Worm (Caenorhabditis elegans): ENCODE results near the gene F32D8.5.

The F32D8.5 gene

DNA sequence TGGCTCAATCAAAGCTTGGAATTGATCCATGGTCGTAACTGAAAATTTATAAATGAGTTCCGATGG lies 2.3 kb downstream of the F32D8.5 start, which contains the start of gene sec-61.G:
TSS of gene sec-61.G (minus strand) at position 38 of the 66 bp plus-strand sequence.
- no peak for TF ChIP-seq nhr-77 (tag; optimal IDR thresholded peaks at IDR 0.05)
- TF ChIP-seq ZK546.5 (tag; optimal IDR thresholded peaks at IDR 0.05): no peak
- no peak for TF ChIP-seq fos-1 (tag; optimal IDR thresholded peaks at IDR 0.05)
- no peak for TF ChIP-seq ceh-82 (tag; optimal IDR thresholded peaks at IDR 0.05)
- no peak for TF ChIP-seq zag-1 (tag; optimal IDR thresholded peaks at IDR 0.05)
- no peak for TF ChIP-seq sea-2 (GFP tag; optimal IDR thresholded peaks at IDR 0.05)

DNA sequence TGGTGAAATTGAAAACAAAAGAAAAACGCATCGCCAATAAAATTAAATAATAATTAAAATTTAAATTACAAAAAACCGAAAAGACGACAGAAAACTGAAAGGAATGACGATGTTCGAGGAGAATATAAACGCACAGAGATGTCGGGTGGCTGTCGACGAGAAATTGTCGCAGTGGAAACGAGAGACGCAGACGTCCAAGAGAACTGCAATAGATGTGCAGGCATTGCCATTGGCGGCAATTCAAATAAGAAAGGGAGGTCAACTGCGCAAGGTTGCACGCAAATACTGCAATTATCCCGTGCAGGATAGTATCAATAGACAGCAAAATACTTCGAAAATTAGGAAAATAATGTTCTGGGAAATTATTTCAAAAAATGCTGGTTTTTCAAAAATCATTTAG lies 2.6 kb downstream of the F32D8.5 start:
- peak; percentile 99 for TF ChIP-seq lin-15B (tag; optimal IDR thresholded peaks at IDR 0.05)
- no peak for TF ChIP-seq mml-1 (tag; optimal IDR thresholded peaks at IDR 0.05)
- peak; percentile 92 for TF ChIP-seq pqm-1 (tag; optimal IDR thresholded peaks at IDR 0.05)
- TF ChIP-seq nfya-1 (tag; optimal IDR thresholded peaks at IDR 0.05; ENCODE audit: insufficient read depth): peak; percentile 98
- TF ChIP-seq lsy-12 (tag; optimal IDR thresholded peaks at IDR 0.05): peak; percentile 99
- TF ChIP-seq ztf-4 (tag; optimal IDR thresholded peaks at IDR 0.05): peak; percentile 90
- TF ChIP-seq nhr-237 (tag; optimal IDR thresholded peaks at IDR 0.05): no peak
- TF ChIP-seq ceh-82 (tag; optimal IDR thresholded peaks at IDR 0.05): peak; percentile 96
- TF ChIP-seq ceh-9 (tag; optimal IDR thresholded peaks at IDR 0.05): peak; percentile 11
- peak; percentile 74 for TF ChIP-seq egl-27 (tag; optimal IDR thresholded peaks at IDR 0.05)
- TF ChIP-seq nhr-23 (tag; optimal IDR thresholded peaks at IDR 0.05): peak; percentile 100
- peak; percentile 99 for TF ChIP-seq nhr-43 (tag; optimal IDR thresholded peaks at IDR 0.05; ENCODE audit: poor library complexity, severe bottlenecking)
- peak; percentile 96 for TF ChIP-seq nhr-11 (tag; optimal IDR thresholded peaks at IDR 0.05)
- TF ChIP-seq nhr-25 (tag; optimal IDR thresholded peaks at IDR 0.05): peak; percentile 100
- TF ChIP-seq elt-3 (tag; optimal IDR thresholded peaks at IDR 0.05): peak; percentile 67 to 96 (median 72)
- peak; percentile 100 for TF ChIP-seq ZK546.5 (tag; optimal IDR thresholded peaks at IDR 0.05)
- peak; percentile 48 for TF ChIP-seq nhr-67 (tag; optimal IDR thresholded peaks at IDR 0.05)
- TF ChIP-seq tbx-2 (tag; optimal IDR thresholded peaks at IDR 0.05): peak; percentile 96
- peak; percentile 53 for TF ChIP-seq sea-2 (GFP tag; optimal IDR thresholded peaks at IDR 0.05)
- TF ChIP-seq unc-62 (GFP tag; optimal IDR thresholded peaks at IDR 0.05): peak; percentile 91
- TF ChIP-seq fkh-10 (GFP tag; optimal IDR thresholded peaks at IDR 0.05): peak; percentile 91
- TF ChIP-seq elt-2 (tag; optimal IDR thresholded peaks at IDR 0.05): peak; percentile 93
- peak; percentile 97 for TF ChIP-seq jun-1 (tag; optimal IDR thresholded peaks at IDR 0.05)
- TF ChIP-seq zag-1 (tag; optimal IDR thresholded peaks at IDR 0.05): peak; percentile 89
- no peak for TF ChIP-seq ztf-11 (tag; optimal IDR thresholded peaks at IDR 0.05)
- TF ChIP-seq hmg-11 (tag; optimal IDR thresholded peaks at IDR 0.05): peak; percentile 95
- TF ChIP-seq mdl-1 (tag; optimal IDR thresholded peaks at IDR 0.05): peak; percentile 69
- TF ChIP-seq nhr-12 (tag; optimal IDR thresholded peaks at IDR 0.05): no peak
- TF ChIP-seq egl-5 (tag; optimal IDR thresholded peaks at IDR 0.05): peak; percentile 97
- peak; percentile 96 for TF ChIP-seq snpc-4 (tag; optimal IDR thresholded peaks at IDR 0.05)
- peak; percentile 99 for TF ChIP-seq pha-4 (tag; optimal IDR thresholded peaks at IDR 0.05)
- peak; percentile 87 for TF ChIP-seq nhr-76 (tag; optimal IDR thresholded peaks at IDR 0.05)
- TF ChIP-seq fos-1 (tag; optimal IDR thresholded peaks at IDR 0.05): peak; percentile 85
- TF ChIP-seq lin-39 (tag; optimal IDR thresholded peaks at IDR 0.05): peak; percentile 98
- peak; percentile 95 for TF ChIP-seq nhr-77 (tag; optimal IDR thresholded peaks at IDR 0.05)
- peak; percentile 94 for TF ChIP-seq R02D3.7 (tag; optimal IDR thresholded peaks at IDR 0.05)
- peak; percentile 92 for TF ChIP-seq elt-1 (tag; optimal IDR thresholded peaks at IDR 0.05)
- TF ChIP-seq aly-2 (tag; optimal IDR thresholded peaks at IDR 0.05): peak; percentile 79
- peak; percentile 65 for TF ChIP-seq daf-12 (tag; optimal IDR thresholded peaks at IDR 0.05)
- peak; percentile 59 for TF ChIP-seq fkh-2 (tag; optimal IDR thresholded peaks at IDR 0.05)
- peak in 1 of 2 experiments; percentile 9 for TF ChIP-seq eor-1 (tag; optimal IDR thresholded peaks at IDR 0.05)
- peak; percentile 81 for TF ChIP-seq nhr-28 (tag; optimal IDR thresholded peaks at IDR 0.05)
- TF ChIP-seq ceh-28 (tag; optimal IDR thresholded peaks at IDR 0.05): peak; percentile 95
- peak; percentile 28 for TF ChIP-seq ceh-16 (tag; optimal IDR thresholded peaks at IDR 0.05)
- no peak for TF ChIP-seq unc-39 (tag; optimal IDR thresholded peaks at IDR 0.05)
- TF ChIP-seq skn-1 (tag; optimal IDR thresholded peaks at IDR 0.05): peak; percentile 95
- peak; percentile 91 for TF ChIP-seq ama-1 (optimal IDR thresholded peaks at IDR 0.05)

Data from whole organism, L3 larva.